Worm (Caenorhabditis elegans) whole organism, L2 larva: ENCODE data around the gene flwr-1.

Source experiments
- lin-13 ChIP-seq: fragments of 150-350 bp; optimal IDR thresholded peaks from 2 replicates; lab custom pipeline; 2014; ENCODE audit warnings: missing biosample characterization, missing genetic modification reagents, missing genetic modification characterization
- nhr-11 ChIP-seq: fragments of 150-350 bp; optimal IDR thresholded peaks from 2 replicates; lab custom pipeline; 2014; ENCODE audit warnings: missing biosample characterization, missing genetic modification characterization
- ztf-11 ChIP-seq: sonication (generic microtip); optimal IDR thresholded peaks from 2 replicates; lab custom pipeline; 2017; ENCODE audit warnings: missing biosample characterization, missing genetic modification characterization

DNA sequence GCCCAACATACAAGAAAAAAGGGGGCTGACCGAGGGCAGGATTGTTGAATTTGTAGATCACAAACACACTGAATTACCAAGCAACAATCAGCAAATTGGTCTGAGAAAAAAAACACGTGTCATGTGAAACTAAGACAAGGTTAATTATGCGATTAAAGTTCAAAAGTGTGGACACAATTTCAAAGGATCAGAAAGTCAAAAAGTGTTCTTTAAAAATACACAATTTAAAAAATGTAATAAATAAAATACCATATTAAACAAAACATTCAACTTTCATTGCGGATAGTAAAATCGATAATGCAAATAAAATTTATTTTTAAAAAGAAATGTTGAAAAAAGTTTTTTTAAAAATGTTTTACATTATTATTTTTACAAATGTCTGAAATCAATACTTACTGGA, 29.0 kb upstream of the flwr-1 start, which contains the start of gene cutl-3:
- no peak for TF ChIP-seq lin-13 (GFP tag; lab: Kevin White, UChicago)
- no peak for TF ChIP-seq nhr-11
- TF ChIP-seq ztf-11 (tag; lab: Kevin White, UChicago), result no peak
